Fruit fly (Drosophila melanogaster) whole organism, pupa: Measurements from ENCODE around the gene c12.2.
A peak's percentile ranks its signal among the peaks of the same experiment; 100 is the strongest.

ENCODE experiments used
- CG15710 ChIP-seq: fragments of 200-800 bp; sonication (Bioruptor generic); optimal IDR thresholded peaks from 2 replicates; lab custom pipeline; 2018; ENCODE audit warnings: missing biosample characterization, mild to moderate bottlenecking, missing genetic modification characterization, moderate library complexity
- CG32121 ChIP-seq: fragments of 200-800 bp; sonication (Bioruptor generic); IDR thresholded peaks from 2 replicates; pipeline ENCODE4 v1.3.6; 2022; ENCODE audit warnings: missing biosample characterization, missing genetic modification characterization
- CG34367 ChIP-seq: fragments of 200-800 bp; sonication (Bioruptor generic); optimal IDR thresholded peaks from 2 replicates; lab custom pipeline; 2018; ENCODE audit warnings: missing biosample characterization, mild to moderate bottlenecking, missing genetic modification characterization
- CG4496 ChIP-seq: fragments of 200-800 bp; sonication (Bioruptor generic); IDR thresholded peaks from 3 replicates; pipeline ENCODE4 v1.3.6; 2022; ENCODE audit warnings: missing biosample characterization, missing genetic modification characterization
- CG8159 ChIP-seq: fragments of 200-800 bp; sonication (Bioruptor generic); optimal IDR thresholded peaks from 3 replicates; lab custom pipeline; 2018; ENCODE audit warnings: missing biosample characterization, mild to moderate bottlenecking, missing genetic modification characterization, moderate library complexity
- CG9948 ChIP-seq: fragments of 200-800 bp; sonication (Bioruptor generic); optimal IDR thresholded peaks from 2 replicates; lab custom pipeline; 2018; ENCODE audit warnings: missing biosample characterization, mild to moderate bottlenecking, missing genetic modification characterization, moderate library complexity
- Pif1A ChIP-seq: fragments of 200-800 bp; sonication (Bioruptor generic); optimal IDR thresholded peaks from 3 replicates; lab custom pipeline; 2016; ENCODE audit warnings: missing biosample characterization, missing genetic modification characterization

dm6 chrX:9349224-9349623 is 30.1 kb downstream of the c12.2 start:
- TF ChIP-seq Pif1A (GFP tag; lab: Kevin White, UChicago), result no peak
- peak; percentile 48 for TF ChIP-seq CG32121 (GFP tag; lab: Robert Waterston, UW)
- TF ChIP-seq CG9948, result no peak
- TF ChIP-seq CG8159 (tag; lab: Kevin White, UChicago), result no peak
- peak; percentile 69; the same call in 2 of the 3 replicates for TF ChIP-seq CG4496
- no peak for TF ChIP-seq CG34367 (tag; lab: Kevin White, UChicago)
- TF ChIP-seq CG15710, result no peak
